Worm (Caenorhabditis elegans) whole organism, L4/young adult: ENCODE results near the gene fbxa-148.

Experiments
- W03F9.2 ChIP-seq: fragments of 150-350 bp; optimal IDR thresholded peaks from 2 replicates; lab custom pipeline; 2014; ENCODE audit warnings: missing biosample characterization, missing genetic modification characterization
- him-1 ChIP-seq: sonication (generic microtip); optimal IDR thresholded peaks from 2 replicates; lab custom pipeline; 2016; ENCODE audit warnings: missing genotype, missing genetic modification reagents, missing genetic modification characterization, missing compliant biosample characterization

ce11 chrV:16954766-16955165 lies 15.9 kb downstream of the fbxa-148 start, which contains the start of gene srh-206:
- TF ChIP-seq W03F9.2 (tag; lab: Kevin White, UChicago): no peak
- TF ChIP-seq him-1: no peak
